Worm (Caenorhabditis elegans): Measurements from ENCODE around the gene R10E4.3.

R10E4.3 gene

DNA sequence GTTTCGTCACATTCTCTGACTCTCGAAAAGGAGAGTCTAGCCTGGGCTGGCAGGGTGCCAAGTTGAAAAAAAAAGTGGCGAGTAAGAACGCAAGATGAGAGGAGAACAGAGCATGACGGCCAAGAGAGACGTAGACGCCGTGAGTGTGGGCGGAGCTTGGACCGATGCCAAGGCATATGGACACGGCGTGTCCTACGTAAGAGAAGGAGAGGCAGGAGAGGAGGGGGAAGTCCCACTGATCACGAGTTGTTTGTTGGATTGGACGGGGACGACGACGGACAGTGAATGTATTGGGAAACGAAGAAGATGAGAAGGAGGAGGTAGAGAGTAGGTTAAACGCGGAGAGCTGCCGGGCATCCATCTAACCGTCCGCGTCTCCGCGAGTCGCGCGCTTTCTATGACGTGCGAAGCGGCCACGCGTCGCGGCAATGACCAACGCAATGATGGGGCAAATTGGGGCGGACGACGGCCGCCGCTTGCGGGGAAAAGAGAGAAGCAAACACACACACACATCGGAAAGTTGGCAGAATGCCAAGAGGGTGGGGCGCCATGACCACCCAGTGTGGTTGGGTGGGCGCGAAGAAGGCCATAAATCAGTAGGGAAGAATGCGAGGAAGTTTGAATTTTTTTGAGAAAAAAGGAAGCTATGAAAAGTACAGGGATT lies 5.2 kb downstream of the R10E4.3 start:
- peak; percentile 87 for TF ChIP-seq fkh-10 (GFP tag; optimal IDR thresholded peaks at IDR 0.05)
- TF ChIP-seq nhr-28 (tag; optimal IDR thresholded peaks at IDR 0.05): peak; percentile 40
- TF ChIP-seq hmg-11 (tag; optimal IDR thresholded peaks at IDR 0.05): peak; percentile 98
- TF ChIP-seq elt-2 (tag; optimal IDR thresholded peaks at IDR 0.05): peak; percentile 95
- TF ChIP-seq lin-39 (tag; optimal IDR thresholded peaks at IDR 0.05): peak; percentile 95
- TF ChIP-seq ZK546.5 (tag; optimal IDR thresholded peaks at IDR 0.05): peak; percentile 27
- TF ChIP-seq sea-2 (GFP tag; optimal IDR thresholded peaks at IDR 0.05): peak; percentile 77
- peak; percentile 85 for TF ChIP-seq R02D3.7 (tag; optimal IDR thresholded peaks at IDR 0.05)
- TF ChIP-seq nhr-25 (tag; optimal IDR thresholded peaks at IDR 0.05): peak; percentile 99
- peak; percentile 85 for TF ChIP-seq ztf-4 (tag; optimal IDR thresholded peaks at IDR 0.05)
- TF ChIP-seq ztf-11 (tag; optimal IDR thresholded peaks at IDR 0.05): no peak
- peak; percentile 92 for TF ChIP-seq egl-5 (tag; optimal IDR thresholded peaks at IDR 0.05)
- peak; percentile 14 for TF ChIP-seq nhr-76 (tag; optimal IDR thresholded peaks at IDR 0.05)
- TF ChIP-seq nhr-237 (tag; optimal IDR thresholded peaks at IDR 0.05): no peak
- peak; percentile 91 for TF ChIP-seq elt-1 (tag; optimal IDR thresholded peaks at IDR 0.05)
- TF ChIP-seq lsy-12 (tag; optimal IDR thresholded peaks at IDR 0.05): peak; percentile 97
- no peak for TF ChIP-seq nhr-12 (tag; optimal IDR thresholded peaks at IDR 0.05)
- TF ChIP-seq pha-4 (tag; optimal IDR thresholded peaks at IDR 0.05): peak; percentile 97
- no peak for TF ChIP-seq fkh-2 (tag; optimal IDR thresholded peaks at IDR 0.05)
- peak; percentile 82 for TF ChIP-seq ceh-82 (tag; optimal IDR thresholded peaks at IDR 0.05)
- no peak for TF ChIP-seq eor-1 (tag; optimal IDR thresholded peaks at IDR 0.05)
- TF ChIP-seq mdl-1 (tag; optimal IDR thresholded peaks at IDR 0.05): peak; percentile 93
- peak; percentile 62 for TF ChIP-seq ama-1 (optimal IDR thresholded peaks at IDR 0.05)
- TF ChIP-seq daf-12 (tag; optimal IDR thresholded peaks at IDR 0.05): peak; percentile 64
- TF ChIP-seq lin-15B (tag; optimal IDR thresholded peaks at IDR 0.05): peak; percentile 85
- TF ChIP-seq aly-2 (tag; optimal IDR thresholded peaks at IDR 0.05): peak; percentile 51
- TF ChIP-seq nhr-77 (tag; optimal IDR thresholded peaks at IDR 0.05): peak; percentile 35
- no peak for TF ChIP-seq unc-39 (tag; optimal IDR thresholded peaks at IDR 0.05)
- peak; percentile 99 for TF ChIP-seq nfya-1 (tag; optimal IDR thresholded peaks at IDR 0.05; ENCODE audit: insufficient read depth)
- TF ChIP-seq ceh-28 (tag; optimal IDR thresholded peaks at IDR 0.05): peak; percentile 96
- TF ChIP-seq ceh-16 (tag; optimal IDR thresholded peaks at IDR 0.05): peak; percentile 37
- peak; percentile 86 for TF ChIP-seq fos-1 (tag; optimal IDR thresholded peaks at IDR 0.05)
- TF ChIP-seq tbx-2 (tag; optimal IDR thresholded peaks at IDR 0.05): peak; percentile 97
- peak; percentile 98 for TF ChIP-seq nhr-23 (tag; optimal IDR thresholded peaks at IDR 0.05)
- peak in 1 of 3 experiments; percentile 6 for TF ChIP-seq elt-3 (tag; optimal IDR thresholded peaks at IDR 0.05)
- TF ChIP-seq skn-1 (tag; optimal IDR thresholded peaks at IDR 0.05): no peak
- TF ChIP-seq nhr-11 (tag; optimal IDR thresholded peaks at IDR 0.05): peak; percentile 92
- peak; percentile 98 for TF ChIP-seq unc-62 (GFP tag; optimal IDR thresholded peaks at IDR 0.05)
- peak; percentile 75 for TF ChIP-seq zag-1 (tag; optimal IDR thresholded peaks at IDR 0.05)
- TF ChIP-seq pqm-1 (tag; optimal IDR thresholded peaks at IDR 0.05): peak; percentile 74
- peak; percentile 97 for TF ChIP-seq jun-1 (tag; optimal IDR thresholded peaks at IDR 0.05)
- TF ChIP-seq snpc-4 (tag; optimal IDR thresholded peaks at IDR 0.05): peak; percentile 89
- peak; percentile 98 for TF ChIP-seq nhr-43 (tag; optimal IDR thresholded peaks at IDR 0.05; ENCODE audit: poor library complexity, severe bottlenecking)
- TF ChIP-seq nhr-67 (tag; optimal IDR thresholded peaks at IDR 0.05): no peak
- peak; percentile 72 for TF ChIP-seq egl-27 (tag; optimal IDR thresholded peaks at IDR 0.05)
- no peak for TF ChIP-seq ceh-9 (tag; optimal IDR thresholded peaks at IDR 0.05)
- no peak for TF ChIP-seq mml-1 (tag; optimal IDR thresholded peaks at IDR 0.05)

All from whole organism, L3 larva.